Worm (Caenorhabditis elegans) whole organism, L1 larva: ENCODE measurements around the gene tkr-3.

Experiments
- Y116A8C.19 ChIP-seq: sonication (generic microtip); optimal IDR thresholded peaks from 2 replicates; lab custom pipeline; 2016; ENCODE audit warnings: missing compliant biosample characterization, missing genetic modification characterization, borderline replicate concordance
- aly-2 ChIP-seq: fragments of 150-350 bp; optimal IDR thresholded peaks from 2 replicates; lab custom pipeline; 2014; ENCODE audit warnings: missing biosample characterization, missing genetic modification characterization
- dpl-1 ChIP-seq, 3 experiments: fragments of 150-350 bp in 2 of 3; sonication (generic microtip) in 1 of 3; optimal IDR thresholded peaks; 2 replicates each; lab custom pipeline; 2014 to 2017; ENCODE audit warnings: missing biosample characterization in 3 of 3, missing genetic modification characterization in 3 of 3, missing genetic modification reagents in 3 of 3
- efl-1 ChIP-seq, 4 experiments: fragments of 150-350 bp; optimal IDR thresholded peaks in 3 of 4; peaks in 1 of 4; 1 replicate in 1 of 4; 2 replicates in 3 of 4; lab custom pipeline; 2014; ENCODE audit warnings: missing biosample characterization in 2 of 4, missing genetic modification characterization in 2 of 4, missing genetic modification reagents in 2 of 4
- elt-2 ChIP-seq: sonication (generic microtip); optimal IDR thresholded peaks from 2 replicates; lab custom pipeline; 2016; ENCODE audit warnings: missing genetic modification characterization, mild to moderate bottlenecking, inconsistent platforms, missing compliant biosample characterization, missing genetic modification reagents
- ets-5 ChIP-seq: fragments of 200-800 bp; sonication (Bioruptor generic); IDR thresholded peaks from 2 replicates; pipeline ENCODE4 v1.3.6; 2022; ENCODE audit warnings: missing genetic modification characterization, missing compliant biosample characterization
- fkh-4 ChIP-seq: sonication (generic microtip); optimal IDR thresholded peaks from 2 replicates; lab custom pipeline; 2016; ENCODE audit warnings: missing compliant biosample characterization, missing genetic modification characterization, borderline replicate concordance
- fos-1 ChIP-seq: fragments of 150-350 bp; optimal IDR thresholded peaks from 2 replicates; lab custom pipeline; 2014; ENCODE audit warnings: missing biosample characterization, missing genetic modification characterization
- grh-1 ChIP-seq: fragments of 200-800 bp; sonication (Bioruptor generic); IDR thresholded peaks from 2 replicates; pipeline ENCODE4 v1.3.6; 2022; ENCODE audit warnings: missing genetic modification reagents, missing genetic modification characterization, missing compliant biosample characterization
- hlh-4 ChIP-seq: sonication (generic microtip); optimal IDR thresholded peaks from 2 replicates; lab custom pipeline; 2016; ENCODE audit warnings: mild to moderate bottlenecking, missing genetic modification characterization, missing compliant biosample characterization
- irx-1 ChIP-seq: sonication (generic microtip); optimal IDR thresholded peaks from 2 replicates; lab custom pipeline; 2016; ENCODE audit warnings: missing genetic modification characterization, missing compliant biosample characterization
- jun-1 ChIP-seq: fragments of 150-350 bp; optimal IDR thresholded peaks from 2 replicates; lab custom pipeline; 2014; ENCODE audit warnings: missing biosample characterization, missing genetic modification reagents, missing genetic modification characterization
- lin-14 ChIP-seq: fragments of 200-800 bp; sonication (Bioruptor generic); optimal IDR thresholded peaks from 2 replicates; lab custom pipeline; 2018; ENCODE audit warnings: mild to moderate bottlenecking, missing genetic modification characterization, moderate library complexity, missing compliant biosample characterization
- lin-39 ChIP-seq: fragments of 150-350 bp; optimal IDR thresholded peaks from 2 replicates; lab custom pipeline; 2014; ENCODE audit warnings: missing biosample characterization, missing genetic modification reagents, missing genetic modification characterization
- lir-3 ChIP-seq: sonication (generic microtip); optimal IDR thresholded peaks from 2 replicates; lab custom pipeline; 2016; ENCODE audit warnings: mild to moderate bottlenecking, missing genetic modification characterization, moderate library complexity, missing compliant biosample characterization; ENCODE audit not compliant: poor library complexity
- lsy-2 ChIP-seq, 2 experiments: fragments of 150-350 bp; optimal IDR thresholded peaks; 2 replicates each; lab custom pipeline; 2014; ENCODE audit warnings: missing biosample characterization in 2 of 2, missing genetic modification characterization in 2 of 2
- mab-9 ChIP-seq: fragments of 200-800 bp; sonication (Bioruptor generic); IDR thresholded peaks from 2 replicates; pipeline ENCODE4 v1.3.6; 2022; ENCODE audit warnings: missing genetic modification reagents, missing genetic modification characterization, missing compliant biosample characterization
- mef-2 ChIP-seq: fragments of 150-350 bp; optimal IDR thresholded peaks from 2 replicates; lab custom pipeline; 2014; ENCODE audit warnings: missing biosample characterization, missing genetic modification characterization
- nhr-71 ChIP-seq: sonication (generic microtip); optimal IDR thresholded peaks from 2 replicates; lab custom pipeline; 2016; ENCODE audit warnings: mild to moderate bottlenecking, missing genetic modification characterization, moderate library complexity, missing compliant biosample characterization
- nhr-76 ChIP-seq: sonication (generic microtip); optimal IDR thresholded peaks from 2 replicates; lab custom pipeline; 2017; ENCODE audit warnings: missing biosample characterization, missing genetic modification characterization
- nhr-90 ChIP-seq: sonication (generic microtip); optimal IDR thresholded peaks from 2 replicates; lab custom pipeline; 2016; ENCODE audit warnings: mild to moderate bottlenecking, missing genetic modification characterization, missing compliant biosample characterization; ENCODE audit not compliant: poor library complexity
- pax-3 ChIP-seq: fragments of 200-800 bp; sonication (Bioruptor generic); optimal IDR thresholded peaks from 2 replicates; lab custom pipeline; 2018; ENCODE audit warnings: mild to moderate bottlenecking, missing genetic modification characterization, moderate library complexity, missing compliant biosample characterization
- rnt-1 ChIP-seq: sonication (generic microtip); optimal IDR thresholded peaks from 2 replicates; lab custom pipeline; 2016; ENCODE audit warnings: mild to moderate bottlenecking, missing genetic modification characterization, moderate library complexity, missing compliant biosample characterization
- snu-23 ChIP-seq: sonication (generic microtip); optimal IDR thresholded peaks from 2 replicates; lab custom pipeline; 2016; ENCODE audit warnings: missing genetic modification characterization, missing compliant biosample characterization
- swsn-7 ChIP-seq: sonication (generic microtip); optimal IDR thresholded peaks from 2 replicates; lab custom pipeline; 2016; ENCODE audit warnings: missing genetic modification characterization, missing compliant biosample characterization
- tlp-1 ChIP-seq: fragments of 150-350 bp; optimal IDR thresholded peaks from 2 replicates; lab custom pipeline; 2014; ENCODE audit warnings: missing biosample characterization, missing genetic modification characterization
- unc-130 ChIP-seq: fragments of 150-350 bp; optimal IDR thresholded peaks from 2 replicates; lab custom pipeline; 2017; ENCODE audit warnings: missing biosample characterization, missing genetic modification characterization, inconsistent platforms
- unc-62 ChIP-seq: fragments of 150-350 bp; optimal IDR thresholded peaks from 2 replicates; lab custom pipeline; 2014; ENCODE audit warnings: missing biosample characterization, missing genetic modification reagents, missing genetic modification characterization
- vab-15 ChIP-seq: sonication (generic microtip); optimal IDR thresholded peaks from 2 replicates; lab custom pipeline; 2017; ENCODE audit warnings: missing genotype, mild to moderate bottlenecking, missing genetic modification characterization, missing compliant biosample characterization
- zip-4 ChIP-seq: fragments of 200-800 bp; sonication (Bioruptor generic); optimal IDR thresholded peaks from 2 replicates; lab custom pipeline; 2018; ENCODE audit warnings: mild to moderate bottlenecking, missing genetic modification characterization, moderate library complexity, missing compliant biosample characterization

tkr-3 gene

DNA sequence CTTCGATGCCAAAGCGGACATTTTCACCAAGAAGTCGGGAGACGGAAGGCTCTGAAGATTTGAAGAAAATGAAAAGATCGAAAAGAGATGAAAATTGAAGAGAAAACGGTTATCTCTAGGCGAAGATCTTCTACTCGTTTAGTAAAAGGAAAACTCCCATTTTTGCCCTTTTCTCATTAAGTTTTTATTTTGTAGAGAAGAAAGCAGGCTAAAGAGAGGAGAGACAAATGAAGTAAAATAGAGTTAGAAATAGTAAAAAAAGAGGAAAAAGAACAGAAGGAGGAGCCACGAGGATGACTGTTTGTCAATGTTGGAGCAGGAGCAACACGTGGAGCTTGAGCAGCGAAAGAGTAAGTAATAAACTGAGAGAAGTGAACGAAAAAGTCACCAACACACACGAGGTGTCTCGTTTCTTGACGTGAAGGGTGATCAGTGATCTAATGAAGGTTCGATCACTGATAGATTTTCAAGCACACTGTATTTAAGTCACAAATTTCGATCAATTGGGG lies 33.0 kb downstream of the tkr-3 start, which contains the start of gene ivd-1 (continued):
- TF ChIP-seq dpl-1 (GFP tag; optimal IDR thresholded peaks at IDR 0.05; lab: Kevin White, UChicago) (no peak), Y116A8C.19 (tag; lab: Kevin White, UChicago) (no peak), fkh-4 (tag; lab: Kevin White, UChicago) (no peak), lsy-2 (tag; optimal IDR thresholded peaks at IDR 0.05; lab: Kevin White, UChicago) (peak in 1 of 2 experiments; percentile 46), mef-2 (tag; lab: Kevin White, UChicago) (no peak), lin-14 (GFP tag; lab: Kevin White, UChicago) (peak; percentile 51), lir-3 (peak; percentile 28), nhr-71 (tag; lab: Kevin White, UChicago) (peak; percentile 49), nhr-90 (tag; lab: Kevin White, UChicago) (no peak), hlh-4 (no peak), tlp-1 (tag; lab: Kevin White, UChicago) (no peak), vab-15 (tag; lab: Kevin White, UChicago) (no peak), mab-9 (GFP tag; lab: Robert Waterston, UW) (no peak), snu-23 (GFP tag; lab: Kevin White, UChicago) (peak; percentile 31), grh-1 (GFP tag; lab: Robert Waterston, UW) (no peak), rnt-1 (peak; percentile 24)

DNA sequence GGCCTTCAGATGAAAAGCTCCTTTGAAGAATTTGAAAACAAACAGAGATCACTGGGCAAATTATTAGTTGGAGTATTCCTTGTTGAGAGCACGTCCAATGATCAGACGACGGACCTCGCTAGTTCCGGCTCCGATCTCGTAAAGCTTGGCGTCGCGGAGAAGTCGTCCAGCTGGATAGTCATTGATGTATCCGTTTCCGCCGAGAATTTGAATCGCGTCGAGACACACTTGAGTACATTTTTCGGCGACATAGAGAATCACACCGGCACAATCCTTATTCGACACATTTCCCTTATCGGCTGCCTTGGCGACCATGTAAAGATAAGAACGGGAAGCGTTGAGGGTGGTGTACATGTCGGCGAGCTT lies 35.0 kb downstream of the tkr-3 start:
- no peak for TF ChIP-seq jun-1 (tag; lab: Kevin White, UChicago)
- no peak for TF ChIP-seq unc-62 (GFP tag; lab: Kevin White, UChicago)
- TF ChIP-seq lin-39 (tag; lab: Kevin White, UChicago), result no peak
- no peak for TF ChIP-seq ets-5 (GFP tag; lab: Robert Waterston, UW)
- TF ChIP-seq irx-1 (tag; lab: Kevin White, UChicago), result no peak
- TF ChIP-seq nhr-76 (tag; lab: Kevin White, UChicago), result no peak

DNA sequence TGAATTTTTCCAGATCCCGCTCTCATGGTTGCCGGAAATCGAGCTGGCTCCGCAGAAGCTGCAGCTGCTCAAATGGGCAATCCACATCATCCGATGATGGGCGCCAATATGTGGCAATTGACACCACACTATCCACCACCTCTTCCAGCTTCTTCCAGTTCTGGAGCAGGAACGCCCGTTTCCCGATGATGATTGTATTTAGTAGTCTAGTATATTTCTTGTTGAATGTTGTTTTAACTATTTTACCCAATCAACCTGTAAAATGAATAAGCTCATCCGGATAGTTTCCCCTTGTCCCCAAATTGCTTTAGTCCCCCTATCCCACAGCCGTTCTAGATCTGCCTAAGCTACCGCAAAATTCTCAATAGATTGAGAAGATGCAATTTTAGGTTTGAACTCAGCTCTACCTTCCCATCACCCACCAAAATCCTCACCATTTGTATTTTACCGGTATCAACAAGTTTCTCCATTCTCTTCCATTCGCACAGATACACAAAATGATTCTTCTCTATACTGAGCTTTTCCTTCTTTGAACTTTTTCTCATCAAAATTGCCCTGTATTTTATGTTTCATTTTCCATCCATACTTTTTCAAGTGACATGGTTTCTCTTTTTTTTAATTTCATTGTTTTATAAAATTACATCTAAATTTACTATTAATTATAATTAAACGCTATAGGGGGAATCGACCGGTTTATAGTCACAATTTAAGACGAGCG lies 35.5 kb downstream of the tkr-3 start:
- peak; percentile 43 for TF ChIP-seq aly-2 (tag; lab: Kevin White, UChicago)
- TF ChIP-seq swsn-7 (tag; lab: Kevin White, UChicago), result no peak
- TF ChIP-seq elt-2 (tag; lab: Kevin White, UChicago), result no peak
- TF ChIP-seq zip-4 (GFP tag; lab: Kevin White, UChicago), result no peak
- no peak for TF ChIP-seq lsy-2 (tag; optimal IDR thresholded peaks at IDR 0.05; lab: Kevin White, UChicago)
- no peak for TF ChIP-seq efl-1 (optimal IDR thresholded peaks at IDR 0.05; lab: Kevin White, UChicago)
- TF ChIP-seq efl-1 (GFP tag; optimal IDR thresholded peaks at IDR 0.05 in 1 of 2; lab: Kevin White, UChicago), result peak in 1 of 2 experiments; percentile 80
- TF ChIP-seq, all 84 proteins: peak for 2

DNA sequence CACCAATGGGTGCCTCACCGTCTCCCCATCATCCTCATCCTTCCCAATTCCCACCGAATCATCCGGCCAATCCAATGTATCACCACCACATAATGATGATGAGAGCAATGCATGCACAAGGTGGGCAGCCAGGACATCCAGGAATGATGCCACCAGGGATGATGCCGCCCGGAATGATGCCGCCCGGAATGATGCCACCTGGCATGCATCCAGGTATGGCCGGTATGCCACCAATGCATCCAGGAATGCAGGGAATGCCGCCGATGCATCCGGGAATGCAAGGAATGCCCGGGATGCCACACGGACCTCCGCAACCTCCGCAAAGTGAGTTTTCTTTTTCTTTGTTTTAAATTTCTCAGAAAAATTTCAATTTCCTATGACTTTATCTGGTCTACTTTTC lies 36.1 kb downstream of the tkr-3 start:
- no peak for TF ChIP-seq aly-2 (tag; lab: Kevin White, UChicago)
- no peak for TF ChIP-seq fos-1 (tag; lab: Kevin White, UChicago)
- no peak for TF ChIP-seq pax-3
- TF ChIP-seq snu-23 (GFP tag; lab: Kevin White, UChicago), result no peak
- no peak for TF ChIP-seq nhr-76 (tag; lab: Kevin White, UChicago)

DNA sequence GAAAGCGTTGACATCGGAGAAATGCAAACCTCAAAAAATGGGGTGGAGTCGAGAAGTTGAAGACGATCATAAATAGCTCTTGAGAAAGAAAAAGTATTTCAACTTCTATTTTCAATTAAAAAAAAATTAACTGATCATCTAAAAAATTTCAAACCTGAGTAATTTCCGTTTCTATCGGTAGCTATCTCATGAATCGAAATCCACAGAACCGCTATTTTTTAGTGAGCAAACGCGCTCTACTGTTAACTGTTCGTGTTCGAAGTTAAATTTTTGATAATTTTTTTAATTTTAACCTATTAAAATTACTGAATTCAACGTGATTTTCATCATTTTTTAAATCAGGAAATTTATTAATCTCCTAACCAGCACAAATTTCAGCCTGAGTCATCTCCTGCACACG lies 38.1 kb downstream of the tkr-3 start:
- TF ChIP-seq unc-130 (tag; lab: Kevin White, UChicago) (no peak), efl-1 (optimal IDR thresholded peaks at IDR 0.05; lab: Kevin White, UChicago) (peak in 1 of 2 experiments; percentile 13), efl-1 (GFP tag; optimal IDR thresholded peaks at IDR 0.05 in 1 of 2; lab: Kevin White, UChicago) (no peak)
